Worm (Caenorhabditis elegans): ENCODE measurements around the gene sru-44.

DNA sequence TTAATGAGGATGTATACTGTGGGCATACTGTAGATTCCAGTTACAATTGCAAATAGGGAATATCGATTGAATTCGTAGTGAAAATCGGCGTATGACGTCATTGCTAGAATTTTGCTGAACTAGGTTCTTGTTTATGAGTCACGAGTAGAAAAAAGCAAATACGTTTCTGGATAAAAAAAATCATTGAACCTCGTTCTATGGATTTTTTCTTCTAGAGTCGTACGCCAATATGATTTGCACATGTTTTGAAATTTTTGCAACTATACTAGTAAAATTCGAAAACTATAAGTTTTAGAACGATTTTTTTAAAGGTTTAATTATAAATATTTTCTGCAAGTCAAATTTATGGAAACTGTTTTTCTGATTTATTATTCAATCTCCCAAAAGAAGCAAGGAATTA lies at the start of gene sru-44:
- TF ChIP-seq ceh-82 (tag; optimal IDR thresholded peaks at IDR 0.05), result no peak
- no peak for TF ChIP-seq blmp-1 (tag; optimal IDR thresholded peaks at IDR 0.05; ENCODE audit: insufficient read depth)
- TF ChIP-seq nhr-237 (tag; optimal IDR thresholded peaks at IDR 0.05), result no peak
- no peak for TF ChIP-seq nhr-11 (tag; optimal IDR thresholded peaks at IDR 0.05)
- no peak for TF ChIP-seq lsy-2 (tag; optimal IDR thresholded peaks at IDR 0.05)
- no peak for TF ChIP-seq lin-13 (GFP tag; optimal IDR thresholded peaks at IDR 0.05)
- no peak for TF ChIP-seq crh-2 (tag; optimal IDR thresholded peaks at IDR 0.05)
- no peak for TF ChIP-seq ztf-4 (tag; optimal IDR thresholded peaks at IDR 0.05)
- TF ChIP-seq nhr-6 (tag; optimal IDR thresholded peaks at IDR 0.05), result no peak
- TF ChIP-seq mbf-1 (tag; optimal IDR thresholded peaks at IDR 0.05), result no peak
